Fruit fly (Drosophila melanogaster) whole organism, prepupa: ENCODE results near the gene CG2540.

Source experiments
- Blimp-1 ChIP-seq: fragments of 200-800 bp; sonication (Bioruptor generic); optimal IDR thresholded peaks from 3 replicates; lab custom pipeline; 2017; ENCODE audit warnings: missing biosample characterization, missing genetic modification characterization, mild to moderate bottlenecking, moderate library complexity, missing genetic modification reagents
- CG10631 ChIP-seq: fragments of 200-800 bp; sonication (Bioruptor generic); optimal IDR thresholded peaks from 2 replicates; lab custom pipeline; 2016; ENCODE audit warnings: missing biosample characterization, missing genetic modification characterization
- CG10669 ChIP-seq: fragments of 200-800 bp; sonication (Bioruptor generic); optimal IDR thresholded peaks from 3 replicates; lab custom pipeline; 2018; ENCODE audit warnings: missing biosample characterization, mild to moderate bottlenecking, missing genetic modification characterization, moderate library complexity
- CG11762 ChIP-seq: fragments of 200-800 bp; sonication (Bioruptor generic); optimal IDR thresholded peaks from 3 replicates; lab custom pipeline; 2016; ENCODE audit warnings: missing biosample characterization, missing genetic modification characterization; ENCODE audit not compliant: insufficient read depth
- CG11902 ChIP-seq: fragments of 200-800 bp; sonication (Bioruptor generic); optimal IDR thresholded peaks from 3 replicates; lab custom pipeline; 2016; ENCODE audit warnings: missing biosample characterization, missing genetic modification characterization
- CG1621 ChIP-seq: fragments of 200-800 bp; sonication (Bioruptor generic); optimal IDR thresholded peaks from 3 replicates; lab custom pipeline; 2018; ENCODE audit warnings: missing biosample characterization, mild to moderate bottlenecking, missing genetic modification characterization
- CG16779 ChIP-seq: fragments of 200-800 bp; sonication (Bioruptor generic); optimal IDR thresholded peaks from 3 replicates; lab custom pipeline; 2017; ENCODE audit warnings: missing biosample characterization, mild to moderate bottlenecking, missing genetic modification characterization
- CG3032 ChIP-seq: fragments of 200-800 bp; optimal IDR thresholded peaks from 2 replicates; lab custom pipeline; 2019; ENCODE audit warnings: missing biosample characterization, mild to moderate bottlenecking, missing genetic modification characterization, moderate library complexity
- CG31627 ChIP-seq: fragments of 200-800 bp; sonication (Bioruptor generic); optimal IDR thresholded peaks from 3 replicates; lab custom pipeline; 2016; ENCODE audit warnings: missing biosample characterization, missing genetic modification characterization
- CG32006 ChIP-seq: fragments of 200-800 bp; sonication (Bioruptor generic); optimal IDR thresholded peaks from 3 replicates; lab custom pipeline; 2017; ENCODE audit warnings: missing biosample characterization, mild to moderate bottlenecking, missing genetic modification characterization
- CG3919 ChIP-seq: fragments of 200-800 bp; sonication (Bioruptor generic); optimal IDR thresholded peaks from 3 replicates; lab custom pipeline; 2016; ENCODE audit warnings: missing biosample characterization, missing genetic modification characterization
- CG4318 ChIP-seq: fragments of 200-800 bp; sonication (Bioruptor generic); optimal IDR thresholded peaks from 3 replicates; lab custom pipeline; 2017; ENCODE audit warnings: missing biosample characterization, mild to moderate bottlenecking, missing genetic modification characterization
- CG6163 ChIP-seq: fragments of 200-800 bp; sonication (Bioruptor generic); IDR thresholded peaks from 3 replicates; pipeline ENCODE4 v1.3.6; 2022; ENCODE audit warnings: missing biosample characterization, missing genetic modification characterization
- CG6854 ChIP-seq: fragments of 200-800 bp; sonication (Bioruptor generic); optimal IDR thresholded peaks from 2 replicates; lab custom pipeline; 2017; ENCODE audit warnings: missing biosample characterization, mild to moderate bottlenecking, missing genetic modification characterization
- CG8319 ChIP-seq: fragments of 200-800 bp; sonication (Bioruptor generic); optimal IDR thresholded peaks from 3 replicates; lab custom pipeline; 2016; ENCODE audit warnings: missing biosample characterization, missing genetic modification characterization
- CG8632 ChIP-seq: fragments of 200-800 bp; sonication (Bioruptor generic); optimal IDR thresholded peaks from 3 replicates; lab custom pipeline; 2016; ENCODE audit warnings: missing biosample characterization, missing genetic modification characterization
- CG9139 ChIP-seq: fragments of 200-800 bp; sonication (Bioruptor generic); optimal IDR thresholded peaks from 3 replicates; lab custom pipeline; 2017; ENCODE audit warnings: missing biosample characterization, mild to moderate bottlenecking, missing genetic modification characterization
- Eip78C ChIP-seq: fragments of 200-800 bp; sonication (Bioruptor generic); peaks from one replicate; lab custom pipeline; 2016; ENCODE audit warnings: missing biosample characterization, missing genetic modification characterization
- Eip93F ChIP-seq: fragments of 200-800 bp; sonication (Bioruptor generic); optimal IDR thresholded peaks from 2 replicates; lab custom pipeline; 2016; ENCODE audit warnings: missing biosample characterization, mild to moderate bottlenecking, missing genetic modification characterization
- Ets21C ChIP-seq: fragments of 200-800 bp; sonication (Bioruptor generic); optimal IDR thresholded peaks from 3 replicates; lab custom pipeline; 2016; ENCODE audit warnings: missing biosample characterization, missing genetic modification characterization
- Ets96B ChIP-seq: fragments of 200-800 bp; optimal IDR thresholded peaks from 2 replicates; lab custom pipeline; 2019; ENCODE audit warnings: missing biosample characterization, mild to moderate bottlenecking, missing genetic modification characterization, moderate library complexity
- Hr39 ChIP-seq: fragments of 200-800 bp; sonication (Bioruptor generic); optimal IDR thresholded peaks from 2 replicates; lab custom pipeline; 2016; ENCODE audit warnings: missing biosample characterization, missing genetic modification characterization
- Lpt ChIP-seq: fragments of 200-800 bp; sonication (Bioruptor generic); optimal IDR thresholded peaks from 3 replicates; lab custom pipeline; 2016; ENCODE audit warnings: missing biosample characterization, missing genetic modification characterization
- Sox102F ChIP-seq: fragments of 200-800 bp; sonication (Bioruptor generic); optimal IDR thresholded peaks from 2 replicates; lab custom pipeline; 2016; ENCODE audit warnings: missing biosample characterization, mild to moderate bottlenecking, missing genetic modification characterization
- Sox14 ChIP-seq: fragments of 200-800 bp; sonication (Bioruptor generic); optimal IDR thresholded peaks from 3 replicates; lab custom pipeline; 2016; ENCODE audit warnings: missing biosample characterization, missing genetic modification characterization
- Sox15 ChIP-seq: fragments of 200-800 bp; sonication (Bioruptor generic); optimal IDR thresholded peaks from 3 replicates; lab custom pipeline; 2016; ENCODE audit warnings: missing biosample characterization, missing genetic modification characterization
- achi ChIP-seq: fragments of 200-800 bp; sonication (Bioruptor generic); optimal IDR thresholded peaks from 3 replicates; lab custom pipeline; 2016; ENCODE audit warnings: missing biosample characterization, missing genetic modification characterization
- cyc ChIP-seq: fragments of 200-800 bp; sonication (Bioruptor generic); optimal IDR thresholded peaks from 3 replicates; lab custom pipeline; 2016; ENCODE audit warnings: missing biosample characterization, missing genetic modification characterization
- eg ChIP-seq: fragments of 200-800 bp; sonication (Bioruptor generic); IDR thresholded peaks from 3 replicates; pipeline ENCODE4 v1.3.6; 2022; ENCODE audit warnings: missing biosample characterization, missing genetic modification characterization
- esn ChIP-seq: fragments of 200-800 bp; sonication (Bioruptor generic); optimal IDR thresholded peaks from 2 replicates; lab custom pipeline; 2016; ENCODE audit warnings: missing biosample characterization, mild to moderate bottlenecking, missing genetic modification characterization, moderate library complexity
- fd59A ChIP-seq: fragments of 200-800 bp; sonication (Bioruptor generic); optimal IDR thresholded peaks from 2 replicates; lab custom pipeline; 2017; ENCODE audit warnings: missing biosample characterization, mild to moderate bottlenecking, missing genetic modification characterization, missing genetic modification reagents
- fd85E ChIP-seq: fragments of 200-800 bp; sonication (Bioruptor generic); optimal IDR thresholded peaks from 3 replicates; lab custom pipeline; 2016; ENCODE audit warnings: missing biosample characterization, missing genetic modification characterization
- fkh ChIP-seq: fragments of 200-800 bp; sonication (Bioruptor generic); optimal IDR thresholded peaks from 3 replicates; lab custom pipeline; 2017; ENCODE audit warnings: missing biosample characterization, mild to moderate bottlenecking, missing genetic modification characterization, moderate library complexity
- lz ChIP-seq: fragments of 200-800 bp; sonication (Bioruptor generic); optimal IDR thresholded peaks from 3 replicates; lab custom pipeline; 2016; ENCODE audit warnings: missing biosample characterization, missing genetic modification characterization
- net ChIP-seq: fragments of 200-800 bp; sonication (Bioruptor generic); optimal IDR thresholded peaks from 3 replicates; lab custom pipeline; 2016; ENCODE audit warnings: missing biosample characterization, missing genetic modification characterization
- salr ChIP-seq, 2 experiments: fragments of 200-800 bp; sonication (Bioruptor generic); optimal IDR thresholded peaks; 3 replicates each; lab custom pipeline; 2016 to 2018; ENCODE audit warnings: missing biosample characterization in 2 of 2, missing genetic modification characterization in 2 of 2, mild to moderate bottlenecking in 1 of 2
- ss ChIP-seq, 2 experiments: fragments of 200-800 bp; sonication (Bioruptor generic); optimal IDR thresholded peaks; 2 replicates in 1 of 2; 3 replicates in 1 of 2; lab custom pipeline; 2017 to 2018; ENCODE audit warnings: mild to moderate bottlenecking in 2 of 2, missing biosample characterization in 2 of 2, missing genetic modification characterization in 2 of 2, moderate library complexity in 1 of 2
- svp ChIP-seq: fragments of 200-800 bp; sonication (Bioruptor generic); peaks from one replicate; lab custom pipeline; 2016; ENCODE audit warnings: missing biosample characterization, missing genetic modification characterization
- topi ChIP-seq: fragments of 200-800 bp; sonication (Bioruptor generic); optimal IDR thresholded peaks from 3 replicates; lab custom pipeline; 2016; ENCODE audit warnings: missing biosample characterization, missing genetic modification characterization
- vri ChIP-seq: fragments of 200-800 bp; sonication (Bioruptor generic); optimal IDR thresholded peaks from 3 replicates; lab custom pipeline; 2016; ENCODE audit warnings: missing biosample characterization, mild to moderate bottlenecking, missing genetic modification characterization

Gene CG2540

dm6 chrX:12654288-12654729 lies 24.6 kb downstream of the CG2540 start (continued):
- TF ChIP-seq Sox14 (GFP tag; lab: Kevin White, UChicago) (peak; percentile 70), net (GFP tag; lab: Kevin White, UChicago) (no peak), salr (GFP tag; optimal IDR thresholded peaks at IDR 0.05; lab: Kevin White, UChicago) (no peak), eg (GFP tag; lab: Robert Waterston, UW) (0 out of 3 replicates have a peak, but pooled peaks have one; percentile 13), CG9139 (GFP tag; lab: Kevin White, UChicago) (peak; percentile 28), Eip93F (GFP tag; lab: Kevin White, UChicago) (no peak), CG32006 (GFP tag; lab: Kevin White, UChicago) (peak; percentile 20)

- TF ChIP-seq svp, result peak; percentile 1
- TF ChIP-seq CG11762, result no peak
- TF ChIP-seq vri (GFP tag; lab: Kevin White, UChicago), result peak; percentile 9
- TF ChIP-seq, all 60 proteins: peak for 2
Measured at dm6 chrX:12658400-12658998, 28.8 kb downstream of the CG2540 start.

- TF ChIP-seq lz (GFP tag; lab: Kevin White, UChicago) (no peak), net (GFP tag; lab: Kevin White, UChicago) (peak; percentile 27), Lpt (GFP tag; lab: Kevin White, UChicago) (no peak), CG6854 (GFP tag; lab: Kevin White, UChicago) (peak; percentile 60), svp (peak; percentile 62), achi (GFP tag; lab: Kevin White, UChicago) (peak; percentile 96), CG4318 (GFP tag; lab: Kevin White, UChicago) (no peak), ss (GFP tag; optimal IDR thresholded peaks at IDR 0.05; lab: Kevin White, UChicago) (peak; percentile 9 to 15), CG6163 (peak; percentile 10; the same call in 2 of the 3 replicates), CG32006 (GFP tag; lab: Kevin White, UChicago) (no peak), Sox14 (GFP tag; lab: Kevin White, UChicago) (peak; percentile 28), vri (GFP tag; lab: Kevin White, UChicago) (peak; percentile 40), CG1621 (no peak), CG3919 (peak; percentile 26), eg (GFP tag; lab: Robert Waterston, UW) (peak; percentile 47; the same call in 2 of the 3 replicates)
- TF ChIP-seq, all 60 proteins: peak for 10
Measured at dm6 chrX:12658999-12659560, 29.4 kb downstream of the CG2540 start, which contains the start of gene Tis11. TSS of gene Tis11 (plus strand) at chrX:12659415.

DNA sequence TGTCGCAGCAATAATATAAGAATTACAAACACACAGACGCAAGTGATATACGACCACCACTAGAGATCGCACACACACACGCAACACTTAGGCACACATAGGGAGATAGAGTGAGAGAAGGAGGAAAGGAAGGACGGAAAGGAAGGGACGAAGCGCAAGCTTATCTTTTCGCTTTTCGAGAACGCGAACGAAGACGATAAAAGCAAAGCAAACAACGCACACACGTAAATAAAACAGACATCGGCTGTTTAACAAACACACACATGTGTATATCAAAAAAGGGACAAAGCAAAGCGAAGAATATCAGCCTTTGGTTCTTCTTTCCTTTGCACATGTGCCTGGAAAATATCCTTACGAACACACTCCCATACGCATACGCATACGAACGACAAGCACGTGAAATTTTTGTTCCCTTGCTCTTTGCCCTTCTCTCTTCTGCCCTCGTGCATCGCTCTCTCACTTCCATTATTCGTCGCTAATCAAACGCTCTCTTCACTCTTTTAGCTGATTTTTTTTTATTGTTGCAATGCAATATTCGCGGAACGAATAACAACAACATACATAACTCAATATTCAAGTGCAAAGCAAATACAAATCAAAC lies 30.5 kb downstream of the CG2540 start:
- TF ChIP-seq topi (GFP tag; lab: Kevin White, UChicago) (no peak), CG1621 (peak; percentile 12), Blimp-1 (peak; percentile 50), Eip78C (GFP tag; lab: Kevin White, UChicago) (peak; percentile 65), Ets21C (GFP tag; lab: Kevin White, UChicago) (no peak), fkh (peak; percentile 88), fd59A (GFP tag; lab: Kevin White, UChicago) (no peak), CG10631 (GFP tag; lab: Kevin White, UChicago) (peak; percentile 21), CG3032 (tag; lab: Kevin White, UChicago) (peak; percentile 8), eg (GFP tag; lab: Robert Waterston, UW) (no peak), Hr39 (GFP tag; lab: Kevin White, UChicago) (no peak), esn (peak; percentile 12), Sox14 (GFP tag; lab: Kevin White, UChicago) (no peak), Sox102F (GFP tag; lab: Kevin White, UChicago) (peak; percentile 44), CG11902 (GFP tag; lab: Kevin White, UChicago) (no peak), CG8632 (GFP tag; lab: Kevin White, UChicago) (peak; percentile 7), CG31627 (GFP tag; lab: Kevin White, UChicago) (no peak), CG8319 (GFP tag; lab: Kevin White, UChicago) (no peak), CG32006 (GFP tag; lab: Kevin White, UChicago) (no peak), fd85E (peak; percentile 8), CG3919 (peak; percentile 5), CG10669 (GFP tag; lab: Kevin White, UChicago) (no peak), Sox15 (GFP tag; lab: Kevin White, UChicago) (no peak), Eip93F (GFP tag; lab: Kevin White, UChicago) (peak; percentile 26), vri (GFP tag; lab: Kevin White, UChicago) (peak; percentile 77), cyc (no peak), CG6854 (GFP tag; lab: Kevin White, UChicago) (peak; percentile 58), Ets96B (tag; lab: Kevin White, UChicago) (peak; percentile 25), CG16779 (tag; lab: Kevin White, UChicago) (no peak), lz (GFP tag; lab: Kevin White, UChicago) (peak; percentile 9)
